Worm (Caenorhabditis elegans) whole organism, young adult: ENCODE results near the gene cyp-25A2.

Source experiments
- F23B12.7 ChIP-seq: sonication (generic microtip); optimal IDR thresholded peaks from 2 replicates; lab custom pipeline; 2017; ENCODE audit warnings: missing genetic modification characterization, mild to moderate bottlenecking, missing compliant biosample characterization, antibody characterized with exemption, moderate library complexity; ENCODE audit not compliant: insufficient read depth
- F37B4.10 ChIP-seq: fragments of 200-800 bp; sonication (Bioruptor generic); IDR thresholded peaks from 2 replicates; pipeline ENCODE4 v1.3.6; 2022; ENCODE audit warnings: missing genetic modification characterization, missing compliant biosample characterization
- F55B11.4 ChIP-seq: sonication (generic microtip); optimal IDR thresholded peaks from 2 replicates; lab custom pipeline; 2016; ENCODE audit warnings: missing compliant biosample characterization, missing genetic modification characterization, borderline replicate concordance; ENCODE audit not compliant: insufficient read depth
- F57C9.4 ChIP-seq: sonication (generic microtip); optimal IDR thresholded peaks from 2 replicates; lab custom pipeline; 2017; ENCODE audit warnings: mild to moderate bottlenecking, missing genetic modification characterization, missing compliant biosample characterization
- T07F8.4 ChIP-seq: sonication (generic microtip); optimal IDR thresholded peaks from 2 replicates; lab custom pipeline; 2016; ENCODE audit warnings: mild to moderate bottlenecking, missing genetic modification characterization, moderate library complexity, missing compliant biosample characterization
- Y53F4B.3 ChIP-seq: fragments of 200-800 bp; sonication (Bioruptor generic); IDR thresholded peaks from 2 replicates; pipeline ENCODE4 v1.3.6; 2022; ENCODE audit warnings: missing genetic modification reagents, missing genetic modification characterization, missing compliant biosample characterization
- Y53G8AR.9 ChIP-seq: fragments of 200-800 bp; sonication (Bioruptor generic); conservative IDR thresholded peaks from 2 replicates; pipeline ENCODE4 v1.3.6; 2022; ENCODE audit warnings: missing genetic modification reagents, missing genetic modification characterization, missing compliant biosample characterization
- Y95B8A.8 ChIP-seq: fragments of 200-800 bp; sonication (Bioruptor generic); IDR thresholded peaks from 2 replicates; pipeline ENCODE4 v1.3.6; 2022; ENCODE audit warnings: missing genetic modification reagents, missing genetic modification characterization, missing compliant biosample characterization
- ama-1 ChIP-seq, 3 experiments: fragments of 150-350 bp in 1 of 3; sonication (generic microtip) in 2 of 3; optimal IDR thresholded peaks; 2 replicates each; lab custom pipeline; 2014 to 2018; ENCODE audit warnings: missing biosample characterization in 2 of 3, missing genetic modification characterization in 2 of 3, missing genetic modification reagents in 2 of 3
- aptf-2 ChIP-seq: fragments of 200-800 bp; sonication (Bioruptor generic); conservative IDR thresholded peaks from 2 replicates; pipeline ENCODE4 v1.3.6; 2022; ENCODE audit warnings: missing genetic modification reagents, missing genetic modification characterization, missing compliant biosample characterization
- atf-7 ChIP-seq: sonication (generic microtip); optimal IDR thresholded peaks from 2 replicates; lab custom pipeline; 2017; ENCODE audit warnings: mild to moderate bottlenecking, missing genetic modification characterization, missing compliant biosample characterization
- attf-6 ChIP-seq: fragments of 200-800 bp; sonication (Bioruptor generic); IDR thresholded peaks from 2 replicates; pipeline ENCODE4 v1.3.6; 2022; ENCODE audit warnings: missing genetic modification reagents, missing genetic modification characterization, missing compliant biosample characterization
- bed-2 ChIP-seq: fragments of 200-800 bp; sonication (Bioruptor generic); IDR thresholded peaks from 2 replicates; pipeline ENCODE4 v1.3.6; 2022; ENCODE audit warnings: missing genetic modification reagents, missing genetic modification characterization, missing compliant biosample characterization
- ccch-3 ChIP-seq: fragments of 200-800 bp; sonication (Bioruptor generic); optimal IDR thresholded peaks from 2 replicates; lab custom pipeline; 2018; ENCODE audit warnings: mild to moderate bottlenecking, missing genetic modification characterization, missing compliant biosample characterization
- cebp-1 ChIP-seq, 2 experiments: fragments of 200-800 bp in 1 of 2; sonication (Bioruptor generic) in 1 of 2; sonication (generic microtip) in 1 of 2; IDR thresholded peaks in 1 of 2; optimal IDR thresholded peaks in 1 of 2; 2 replicates each; pipeline versions ENCODE4 v1.3.6 to Lab custom; 2017 to 2022; ENCODE audit warnings: missing compliant biosample characterization in 2 of 2, missing genetic modification characterization in 2 of 2, mild to moderate bottlenecking in 1 of 2, missing genetic modification reagents in 1 of 2, moderate library complexity in 1 of 2
- ceh-27 ChIP-seq: fragments of 200-800 bp; sonication (Bioruptor generic); optimal IDR thresholded peaks from 2 replicates; lab custom pipeline; 2018; ENCODE audit warnings: mild to moderate bottlenecking, missing genetic modification characterization, moderate library complexity, missing compliant biosample characterization
- ceh-40 ChIP-seq: fragments of 200-800 bp; sonication (Bioruptor generic); IDR thresholded peaks from 2 replicates; pipeline ENCODE4 v1.3.6; 2022; ENCODE audit warnings: missing genetic modification characterization, missing compliant biosample characterization
- dox-1 ChIP-seq: fragments of 200-800 bp; sonication (Bioruptor generic); IDR thresholded peaks from 2 replicates; pipeline ENCODE4 v1.3.6; 2022; ENCODE audit warnings: missing genetic modification reagents, missing genetic modification characterization, missing compliant biosample characterization
- efl-1 ChIP-seq: fragments of 150-350 bp; optimal IDR thresholded peaks from 2 replicates; lab custom pipeline; 2014; ENCODE audit warnings: missing biosample characterization, missing genetic modification reagents, missing genetic modification characterization
- egl-44 ChIP-seq: fragments of 200-800 bp; sonication (Bioruptor generic); IDR thresholded peaks from 2 replicates; pipeline ENCODE4 v1.3.6; 2022; ENCODE audit warnings: missing genetic modification reagents, missing genetic modification characterization, missing compliant biosample characterization
- egrh-3 ChIP-seq: fragments of 200-800 bp; sonication (Bioruptor generic); IDR thresholded peaks from 2 replicates; pipeline ENCODE4 v1.3.6; 2022; ENCODE audit warnings: missing genetic modification reagents, missing genetic modification characterization, missing compliant biosample characterization
- ets-4 ChIP-seq: fragments of 200-800 bp; sonication (Bioruptor generic); optimal IDR thresholded peaks from 2 replicates; lab custom pipeline; 2018; ENCODE audit warnings: mild to moderate bottlenecking, missing genetic modification characterization, missing compliant biosample characterization
- gei-17 ChIP-seq: fragments of 200-800 bp; sonication (Bioruptor generic); optimal IDR thresholded peaks from 2 replicates; lab custom pipeline; 2018; ENCODE audit warnings: mild to moderate bottlenecking, missing genetic modification characterization, missing compliant biosample characterization
- him-1 ChIP-seq: sonication (generic microtip); optimal IDR thresholded peaks from 2 replicates; lab custom pipeline; 2016; ENCODE audit warnings: missing genotype, missing genetic modification reagents, missing genetic modification characterization, missing compliant biosample characterization
- hsf-1 ChIP-seq: fragments of 200-800 bp; sonication (Bioruptor generic); IDR thresholded peaks from 2 replicates; pipeline ENCODE4 v1.3.6; 2022; ENCODE audit warnings: missing genetic modification reagents, missing genetic modification characterization, missing compliant biosample characterization
- let-607 ChIP-seq, 2 experiments: fragments of 200-800 bp in 1 of 2; sonication (Bioruptor generic) in 1 of 2; sonication (generic microtip) in 1 of 2; optimal IDR thresholded peaks; 2 replicates each; lab custom pipeline; 2016 to 2018; ENCODE audit warnings: mild to moderate bottlenecking in 2 of 2, missing compliant biosample characterization in 2 of 2, missing genetic modification characterization in 2 of 2, moderate library complexity in 2 of 2, missing genotype in 1 of 2
- lsy-27 ChIP-seq: sonication (generic microtip); optimal IDR thresholded peaks from 2 replicates; lab custom pipeline; 2017; ENCODE audit warnings: missing genetic modification characterization, mild to moderate bottlenecking, missing compliant biosample characterization, antibody characterized with exemption, missing genotype, borderline replicate concordance; ENCODE audit not compliant: insufficient read depth
- madf-6 ChIP-seq: fragments of 200-800 bp; sonication (Bioruptor generic); IDR thresholded peaks from 2 replicates; pipeline ENCODE4 v1.3.6; 2022; ENCODE audit warnings: missing genetic modification reagents, missing genetic modification characterization, missing compliant biosample characterization
- mel-28 ChIP-seq: sonication (generic microtip); optimal IDR thresholded peaks from 2 replicates; lab custom pipeline; 2016; ENCODE audit warnings: borderline replicate concordance, mild to moderate bottlenecking, missing genetic modification characterization, missing compliant biosample characterization
- nfyb-1 ChIP-seq: fragments of 200-800 bp; sonication (Bioruptor generic); IDR thresholded peaks from 2 replicates; pipeline ENCODE4 v1.3.6; 2022; ENCODE audit warnings: missing genetic modification reagents, missing genetic modification characterization, missing compliant biosample characterization
- nhr-80 ChIP-seq: sonication (generic microtip); optimal IDR thresholded peaks from 2 replicates; lab custom pipeline; 2016; ENCODE audit warnings: missing genetic modification characterization, missing compliant biosample characterization
- sea-2 ChIP-seq: fragments of 200-800 bp; sonication (Bioruptor generic); IDR thresholded peaks from 2 replicates; pipeline ENCODE4 v1.3.6; 2022; ENCODE audit warnings: missing genetic modification characterization, missing compliant biosample characterization
- snpc-3.4 ChIP-seq: sonication (generic microtip); optimal IDR thresholded peaks from 2 replicates; lab custom pipeline; 2017; ENCODE audit warnings: missing genetic modification characterization, mild to moderate bottlenecking, missing compliant biosample characterization, antibody characterized with exemption, moderate library complexity, missing genotype, missing genetic modification reagents
- snpc-4 ChIP-seq, 5 experiments: fragments of 150-350 bp in 1 of 5; sonication (generic microtip) in 4 of 5; optimal IDR thresholded peaks; 2 replicates each; lab custom pipeline; 2014 to 2018; ENCODE audit warnings: missing genetic modification characterization in 5 of 5, missing biosample characterization in 3 of 5, antibody characterized with exemption in 2 of 5, mild to moderate bottlenecking in 2 of 5, missing compliant biosample characterization in 2 of 5, missing genotype in 2 of 5, moderate library complexity in 2 of 5, missing genetic modification reagents in 1 of 5
- tlf-1 ChIP-seq: fragments of 200-800 bp; sonication (Bioruptor generic); optimal IDR thresholded peaks from 2 replicates; lab custom pipeline; 2018; ENCODE audit warnings: mild to moderate bottlenecking, missing genetic modification characterization, missing compliant biosample characterization
- zfh-2 ChIP-seq: fragments of 200-800 bp; sonication (Bioruptor generic); conservative IDR thresholded peaks from 2 replicates; pipeline ENCODE4 v1.3.6; 2022; ENCODE audit warnings: missing genetic modification reagents, missing genetic modification characterization, missing compliant biosample characterization
- ztf-18 ChIP-seq: sonication (generic microtip); optimal IDR thresholded peaks from 2 replicates; lab custom pipeline; 2016; ENCODE audit warnings: missing genotype, mild to moderate bottlenecking, missing genetic modification characterization, missing compliant biosample characterization
- ztf-25 ChIP-seq: fragments of 200-800 bp; sonication (Bioruptor generic); IDR thresholded peaks from 2 replicates; pipeline ENCODE4 v1.3.6; 2022; ENCODE audit warnings: missing genetic modification reagents, missing genetic modification characterization, missing compliant biosample characterization

cyp-25A2 gene

DNA sequence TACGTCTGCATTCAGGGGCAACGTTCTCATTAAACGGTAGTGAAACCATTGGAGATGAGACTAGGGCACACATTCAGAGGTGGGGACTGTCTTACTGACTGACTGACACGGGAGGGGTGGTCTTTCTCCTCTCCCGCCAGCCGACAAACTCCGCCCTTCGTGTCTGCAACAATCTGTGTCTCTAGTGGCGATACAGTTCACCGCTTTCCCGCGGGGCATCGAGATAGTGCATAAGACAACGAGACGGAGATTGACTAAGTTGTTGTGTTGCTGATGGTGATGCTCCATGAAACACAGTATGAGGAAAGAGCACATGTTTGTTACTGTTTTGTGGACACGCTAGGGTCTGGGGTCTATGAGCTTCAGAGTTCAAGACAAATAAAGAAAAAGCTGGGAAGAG lies 38.4 kb downstream of the cyp-25A2 start (continued):
- no peak for TF ChIP-seq efl-1 (GFP tag; lab: Kevin White, UChicago)
- no peak for TF ChIP-seq hsf-1
- peak; percentile 90 for TF ChIP-seq zfh-2
- TF ChIP-seq cebp-1 (GFP tag; IDR thresholded peaks at IDR 0.05; lab: Robert Waterston, UW), result no peak
- TF ChIP-seq cebp-1 (tag; optimal IDR thresholded peaks at IDR 0.05; lab: Kevin White, UChicago), result peak; percentile 58
- TF ChIP-seq ztf-18, result no peak
- TF ChIP-seq sea-2 (GFP tag; lab: Robert Waterston, UW), result no peak
- TF ChIP-seq ets-4 (GFP tag; lab: Kevin White, UChicago), result no peak
- peak; percentile 32 for TF ChIP-seq ceh-27 (GFP tag; lab: Kevin White, UChicago)
- TF ChIP-seq F23B12.7 (tag; lab: Kevin White, UChicago), result no peak
- TF ChIP-seq egrh-3, result 0 out of 2 replicates have a peak, but pooled peaks have one; percentile 5
- TF ChIP-seq snpc-4 (GFP tag; optimal IDR thresholded peaks at IDR 0.05; lab: Kevin White, UChicago), result no peak
- peak in 2 of 4 experiments; percentile 10 to 15 for TF ChIP-seq snpc-4 (tag; optimal IDR thresholded peaks at IDR 0.05; lab: Kevin White, UChicago)
- TF ChIP-seq nhr-80 (tag; lab: Kevin White, UChicago), result peak; percentile 74
- TF ChIP-seq F55B11.4 (tag; lab: Kevin White, UChicago), result no peak
- no peak for TF ChIP-seq aptf-2 (GFP tag; lab: Robert Waterston, UW)
- no peak for TF ChIP-seq F57C9.4
- no peak for TF ChIP-seq attf-6 (GFP tag; lab: Robert Waterston, UW)
- TF ChIP-seq him-1 (tag; lab: Kevin White, UChicago), result no peak
- no peak for TF ChIP-seq mel-28 (tag; lab: Kevin White, UChicago)
- no peak for TF ChIP-seq nfyb-1 (GFP tag; lab: Robert Waterston, UW)
- 0 out of 2 replicates have a peak, but pooled peaks have one; percentile 39 for TF ChIP-seq Y95B8A.8 (GFP tag; lab: Robert Waterston, UW)
- no peak for TF ChIP-seq F37B4.10
- no peak for TF ChIP-seq snpc-3.4 (tag; lab: Kevin White, UChicago)
- no peak for TF ChIP-seq egl-44 (GFP tag; lab: Robert Waterston, UW)
- TF ChIP-seq, all 124 proteins: peak for 10

DNA sequence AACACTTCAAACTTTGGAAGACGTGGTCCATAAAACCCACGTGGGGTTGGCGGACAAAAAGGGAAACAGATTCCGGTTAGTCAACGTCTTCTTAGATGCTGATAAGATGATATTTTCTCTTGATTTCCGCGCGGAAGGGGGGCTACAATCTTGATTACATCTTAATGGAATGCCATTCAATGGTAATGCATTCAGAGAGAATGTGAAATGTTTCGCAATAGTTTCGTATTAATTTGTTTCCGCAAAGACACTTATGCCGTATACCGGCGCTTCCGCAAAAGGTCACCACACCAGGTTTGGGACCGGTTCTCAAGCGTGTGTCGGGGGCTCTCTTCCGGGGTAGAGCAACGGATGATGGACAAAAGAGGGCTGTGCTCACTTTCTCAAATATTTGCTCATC lies 39.5 kb downstream of the cyp-25A2 start:
- no peak for TF ChIP-seq lsy-27 (tag; lab: Kevin White, UChicago)
- peak; percentile 16; the same call in 1 of the 2 replicates for TF ChIP-seq cebp-1 (GFP tag; IDR thresholded peaks at IDR 0.05; lab: Robert Waterston, UW)
- peak; percentile 78 for TF ChIP-seq cebp-1 (tag; optimal IDR thresholded peaks at IDR 0.05; lab: Kevin White, UChicago)
- TF ChIP-seq ets-4 (GFP tag; lab: Kevin White, UChicago), result no peak
- no peak for TF ChIP-seq gei-17 (GFP tag; lab: Kevin White, UChicago)
- TF ChIP-seq ztf-18, result no peak
- 0 out of 2 replicates have a peak, but pooled peaks have one; percentile 14 for TF ChIP-seq hsf-1
- no peak for TF ChIP-seq T07F8.4 (tag; lab: Kevin White, UChicago)
- 0 out of 2 replicates have a peak, but pooled peaks have one; percentile 49 for TF ChIP-seq ztf-25 (GFP tag; lab: Robert Waterston, UW)
- no peak for TF ChIP-seq madf-6 (GFP tag; lab: Robert Waterston, UW)

DNA sequence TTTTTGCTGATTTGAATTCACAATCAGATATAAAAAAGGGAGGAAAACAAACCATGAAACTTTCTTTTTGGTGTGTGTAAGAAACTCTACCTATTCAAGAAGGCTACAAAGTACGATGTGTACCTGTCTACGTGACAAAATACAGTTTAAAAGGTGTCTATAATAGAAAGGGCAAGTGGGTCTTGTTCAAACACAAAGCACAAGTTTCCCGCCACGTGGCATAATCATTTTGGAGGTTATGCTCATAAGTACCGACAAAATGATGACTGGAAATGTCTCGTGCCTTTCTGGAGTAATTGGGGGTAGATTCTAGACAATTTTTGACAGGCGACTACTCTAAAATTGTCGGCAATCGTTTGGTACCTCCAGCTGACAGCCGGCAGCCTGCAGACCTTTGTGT lies 39.9 kb downstream of the cyp-25A2 start:
- 0 out of 2 replicates have a peak, but pooled peaks have one; percentile 14 for TF ChIP-seq egl-44 (GFP tag; lab: Robert Waterston, UW)
- peak; percentile 47 to 82 for TF ChIP-seq let-607 (tag; optimal IDR thresholded peaks at IDR 0.05; lab: Kevin White, UChicago)
- no peak for TF ChIP-seq ama-1 (optimal IDR thresholded peaks at IDR 0.05; lab: Kevin White, UChicago)
- TF ChIP-seq ama-1 (GFP tag; optimal IDR thresholded peaks at IDR 0.05; lab: Kevin White, UChicago), result no peak
- no peak for TF ChIP-seq ceh-40 (GFP tag; lab: Robert Waterston, UW)
- TF ChIP-seq nhr-80 (tag; lab: Kevin White, UChicago), result peak; percentile 40
- no peak for TF ChIP-seq dox-1 (GFP tag; lab: Robert Waterston, UW)
- TF ChIP-seq Y53G8AR.9, result 0 out of 2 replicates have a peak, but pooled peaks have one; percentile 26
- TF ChIP-seq ztf-18, result no peak
- TF ChIP-seq bed-2 (GFP tag; lab: Robert Waterston, UW), result no peak
- TF ChIP-seq F23B12.7 (tag; lab: Kevin White, UChicago), result no peak
- TF ChIP-seq tlf-1 (GFP tag; lab: Kevin White, UChicago), result no peak
- TF ChIP-seq atf-7 (tag; lab: Kevin White, UChicago), result no peak
- TF ChIP-seq Y53F4B.3, result no peak
- no peak for TF ChIP-seq Y95B8A.8 (GFP tag; lab: Robert Waterston, UW)
- TF ChIP-seq ccch-3 (GFP tag; lab: Kevin White, UChicago), result no peak
- TF ChIP-seq, all 124 proteins: peak for 4
